Worm (Caenorhabditis elegans): Measurements from ENCODE around the gene T04A8.18.
A peak's percentile ranks its signal among the peaks of the same experiment; 100 is the strongest.

DNA sequence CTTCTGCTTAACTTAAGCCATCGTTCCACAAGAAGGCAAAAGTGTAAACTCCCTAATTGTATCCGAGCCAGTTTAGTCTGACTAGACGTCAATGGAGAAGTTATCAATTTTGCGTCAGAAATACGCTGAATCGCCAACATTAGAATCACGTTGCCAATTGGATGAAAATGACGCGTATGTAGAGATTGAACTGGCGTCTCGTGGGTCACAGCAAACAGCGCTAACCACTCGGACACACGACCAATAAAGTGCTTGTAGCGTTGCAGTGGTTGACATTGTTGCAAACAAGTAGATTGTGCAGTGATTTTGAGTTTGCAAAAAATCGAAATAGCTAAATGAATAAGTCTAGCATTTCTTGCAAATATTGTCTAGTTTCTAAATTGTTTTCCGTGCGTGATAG lies 19.4 kb upstream of the T04A8.18 start:
- TF ChIP-seq skn-1 (tag; optimal IDR thresholded peaks at IDR 0.05), result no peak
- no peak for TF ChIP-seq nhr-77 (tag; optimal IDR thresholded peaks at IDR 0.05)
- TF ChIP-seq ama-1 (optimal IDR thresholded peaks at IDR 0.05), result no peak
- no peak for TF ChIP-seq nhr-12 (tag; optimal IDR thresholded peaks at IDR 0.05)
- TF ChIP-seq dmd-4 (tag; optimal IDR thresholded peaks at IDR 0.05), result no peak
- TF ChIP-seq elt-3 (tag; optimal IDR thresholded peaks at IDR 0.05), result no peak
- TF ChIP-seq mdl-1 (tag; optimal IDR thresholded peaks at IDR 0.05), result peak in 1 of 2 experiments; percentile 70
- peak; percentile 76 for TF ChIP-seq sma-3 (GFP tag; optimal IDR thresholded peaks at IDR 0.05)
- TF ChIP-seq nhr-25 (tag; optimal IDR thresholded peaks at IDR 0.05), result no peak
- no peak for TF ChIP-seq nhr-237 (tag; optimal IDR thresholded peaks at IDR 0.05)
- no peak for TF ChIP-seq unc-55 (GFP tag; optimal IDR thresholded peaks at IDR 0.05)
- TF ChIP-seq fos-1 (tag; optimal IDR thresholded peaks at IDR 0.05), result peak; percentile 89
- no peak for TF ChIP-seq blmp-1 (tag; optimal IDR thresholded peaks at IDR 0.05; ENCODE audit: insufficient read depth)
- no peak for TF ChIP-seq snpc-4 (tag; optimal IDR thresholded peaks at IDR 0.05)
